Fruit fly (Drosophila melanogaster) whole organism: ENCODE measurements around the gene kirre.

ENCODE experiments used
- CG8478 ChIP-seq: fragments of >200 bp; optimal IDR thresholded peaks from 2 replicates; lab custom pipeline; 2018; ENCODE audit warnings: inconsistent platforms
- Dll ChIP-seq: fragments of >200 bp; optimal IDR thresholded peaks from 2 replicates; lab custom pipeline; 2017
- EcR ChIP-seq, 2 experiments: fragments of >200 bp; optimal IDR thresholded peaks; 2 replicates each; lab custom pipeline; 2017; ENCODE audit warnings: missing biosample characterization in 2 of 2, missing genetic modification characterization in 2 of 2, missing genetic modification reagents in 2 of 2
- pan ChIP-seq: fragments of >200 bp; optimal IDR thresholded peaks from 2 replicates; lab custom pipeline; 2017
- psq ChIP-seq: fragments of >200 bp; optimal IDR thresholded peaks from 2 replicates; lab custom pipeline; 2017

- no peak for TF ChIP-seq CG8478 (lab: Kevin White, UChicago)
- no peak for TF ChIP-seq Dll (lab: Kevin White, UChicago)
- no peak for TF ChIP-seq psq (lab: Kevin White, UChicago)
- no peak for TF ChIP-seq pan (lab: Kevin White, UChicago)
- TF ChIP-seq EcR (GFP tag; optimal IDR thresholded peaks at IDR 0.05; lab: Kevin White, UChicago): no peak
Observed at dm6 chrX:2943086-2943485, 202.9 kb downstream of the kirre start, which contains the start of gene CG14422.
